Worm (Caenorhabditis elegans) whole organism, young adult: ENCODE measurements around the gene Y39A1A.27.

ENCODE experiments used
- B0336.3 ChIP-seq: fragments of 200-800 bp; sonication (Bioruptor generic); IDR thresholded peaks from 2 replicates; pipeline ENCODE4 v1.3.6; 2022; ENCODE audit warnings: missing genetic modification characterization, missing compliant biosample characterization
- F10E7.11 ChIP-seq: sonication (generic microtip); optimal IDR thresholded peaks from 2 replicates; lab custom pipeline; 2017; ENCODE audit warnings: mild to moderate bottlenecking, missing genetic modification characterization, moderate library complexity, missing compliant biosample characterization
- F23B12.7 ChIP-seq: sonication (generic microtip); optimal IDR thresholded peaks from 2 replicates; lab custom pipeline; 2017; ENCODE audit warnings: missing genetic modification characterization, mild to moderate bottlenecking, missing compliant biosample characterization, antibody characterized with exemption, moderate library complexity; ENCODE audit not compliant: insufficient read depth
- K12H6.12 ChIP-seq: fragments of 200-800 bp; sonication (Bioruptor generic); optimal IDR thresholded peaks from 2 replicates; lab custom pipeline; 2018; ENCODE audit warnings: mild to moderate bottlenecking, missing genetic modification characterization, missing compliant biosample characterization
- T07F8.4 ChIP-seq: sonication (generic microtip); optimal IDR thresholded peaks from 2 replicates; lab custom pipeline; 2016; ENCODE audit warnings: mild to moderate bottlenecking, missing genetic modification characterization, moderate library complexity, missing compliant biosample characterization
- T26A5.8 ChIP-seq: sonication (generic microtip); optimal IDR thresholded peaks from 2 replicates; lab custom pipeline; 2016; ENCODE audit warnings: missing genetic modification characterization, missing compliant biosample characterization
- Y53F4B.3 ChIP-seq: fragments of 200-800 bp; sonication (Bioruptor generic); IDR thresholded peaks from 2 replicates; pipeline ENCODE4 v1.3.6; 2022; ENCODE audit warnings: missing genetic modification reagents, missing genetic modification characterization, missing compliant biosample characterization
- ceh-40 ChIP-seq: fragments of 200-800 bp; sonication (Bioruptor generic); IDR thresholded peaks from 2 replicates; pipeline ENCODE4 v1.3.6; 2022; ENCODE audit warnings: missing genetic modification characterization, missing compliant biosample characterization
- dpl-1 ChIP-seq: fragments of 150-350 bp; optimal IDR thresholded peaks from 2 replicates; lab custom pipeline; 2014; ENCODE audit warnings: missing biosample characterization, missing genetic modification reagents, missing genetic modification characterization
- egl-18 ChIP-seq: fragments of 200-800 bp; sonication (Bioruptor generic); IDR thresholded peaks from 2 replicates; pipeline ENCODE4 v1.3.6; 2022; ENCODE audit warnings: missing genetic modification reagents, missing genetic modification characterization, missing compliant biosample characterization
- egl-44 ChIP-seq: fragments of 200-800 bp; sonication (Bioruptor generic); IDR thresholded peaks from 2 replicates; pipeline ENCODE4 v1.3.6; 2022; ENCODE audit warnings: missing genetic modification reagents, missing genetic modification characterization, missing compliant biosample characterization
- ekl-4 ChIP-seq: fragments of 200-800 bp; sonication (Bioruptor generic); IDR thresholded peaks from 2 replicates; pipeline ENCODE4 v1.3.6; 2022; ENCODE audit warnings: missing genetic modification reagents, missing genetic modification characterization, missing compliant biosample characterization
- ets-4 ChIP-seq: fragments of 200-800 bp; sonication (Bioruptor generic); optimal IDR thresholded peaks from 2 replicates; lab custom pipeline; 2018; ENCODE audit warnings: mild to moderate bottlenecking, missing genetic modification characterization, missing compliant biosample characterization
- hsf-1 ChIP-seq: fragments of 200-800 bp; sonication (Bioruptor generic); IDR thresholded peaks from 2 replicates; pipeline ENCODE4 v1.3.6; 2022; ENCODE audit warnings: missing genetic modification reagents, missing genetic modification characterization, missing compliant biosample characterization
- let-526 ChIP-seq: fragments of 200-800 bp; sonication (Bioruptor generic); IDR thresholded peaks from 2 replicates; pipeline ENCODE4 v1.3.6; 2022; ENCODE audit warnings: missing genetic modification reagents, missing genetic modification characterization, missing compliant biosample characterization
- lin-40 ChIP-seq: sonication (generic microtip); optimal IDR thresholded peaks from 2 replicates; lab custom pipeline; 2016; ENCODE audit warnings: missing genetic modification characterization, mild to moderate bottlenecking, missing compliant biosample characterization, missing genotype, missing genetic modification reagents
- madf-8 ChIP-seq: fragments of 200-800 bp; sonication (Bioruptor generic); conservative IDR thresholded peaks from 2 replicates; pipeline ENCODE4 v1.3.6; 2022; ENCODE audit warnings: missing genetic modification reagents, missing genetic modification characterization, missing compliant biosample characterization
- nfyb-1 ChIP-seq: fragments of 200-800 bp; sonication (Bioruptor generic); IDR thresholded peaks from 2 replicates; pipeline ENCODE4 v1.3.6; 2022; ENCODE audit warnings: missing genetic modification reagents, missing genetic modification characterization, missing compliant biosample characterization
- sea-2 ChIP-seq: fragments of 200-800 bp; sonication (Bioruptor generic); IDR thresholded peaks from 2 replicates; pipeline ENCODE4 v1.3.6; 2022; ENCODE audit warnings: missing genetic modification characterization, missing compliant biosample characterization
- zim-3 ChIP-seq: sonication (generic microtip); optimal IDR thresholded peaks from 2 replicates; lab custom pipeline; 2017; ENCODE audit warnings: mild to moderate bottlenecking, missing genetic modification characterization, moderate library complexity, missing compliant biosample characterization

The Y39A1A.27 gene

ce11 chrIII:10671894-10672293 lies 33.1 kb downstream of the Y39A1A.27 start:
- TF ChIP-seq zim-3 (tag; lab: Kevin White, UChicago): no peak

- peak; percentile 94 for TF ChIP-seq hsf-1 (GFP tag; lab: Robert Waterston, UW)
Measured at ce11 chrIII:10678110-10678509, 39.3 kb downstream of the Y39A1A.27 start.

ce11 chrIII:10678971-10679370 lies 40.2 kb downstream of the Y39A1A.27 start, which contains the start of gene Y39A1A.16:
Gene Y39A1A.16 (plus strand): TSS chrIII:10679271.
- TF ChIP-seq F10E7.11 (tag; lab: Kevin White, UChicago) (no peak), ceh-40 (GFP tag; lab: Robert Waterston, UW) (no peak), lin-40 (tag; lab: Kevin White, UChicago) (no peak), ekl-4 (GFP tag; lab: Robert Waterston, UW) (no peak), nfyb-1 (no peak), Y53F4B.3 (GFP tag; lab: Robert Waterston, UW) (no peak), B0336.3 (GFP tag; lab: Robert Waterston, UW) (no peak), ets-4 (GFP tag; lab: Kevin White, UChicago) (no peak), let-526 (GFP tag; lab: Robert Waterston, UW) (no peak), egl-44 (GFP tag; lab: Robert Waterston, UW) (no peak), egl-18 (no peak), madf-8 (no peak), dpl-1 (GFP tag; lab: Kevin White, UChicago) (no peak)

ce11 chrIII:10689057-10689456 lies 50.3 kb downstream of the Y39A1A.27 start, which contains the start of gene Y39A1A.31:
Gene Y39A1A.31 (minus strand): TSS chrIII:10689157.
- TF ChIP-seq F23B12.7 (tag; lab: Kevin White, UChicago): no peak
- no peak for TF ChIP-seq ceh-40 (GFP tag; lab: Robert Waterston, UW)
- TF ChIP-seq T26A5.8 (tag; lab: Kevin White, UChicago): no peak
- no peak for TF ChIP-seq sea-2
- no peak for TF ChIP-seq T07F8.4 (tag; lab: Kevin White, UChicago)
- TF ChIP-seq K12H6.12: no peak
